Fruit fly (Drosophila melanogaster): Measurements from ENCODE around the gene CRMP.

- TF ChIP-seq fd59A (GFP tag; optimal IDR thresholded peaks at IDR 0.05) (no peak), Blimp-1 (GFP tag; optimal IDR thresholded peaks at IDR 0.05) (no peak), CG3919 (GFP tag; optimal IDR thresholded peaks at IDR 0.05) (no peak), Hr4 (GFP tag; optimal IDR thresholded peaks at IDR 0.05) (no peak), CG34406 (GFP tag; optimal IDR thresholded peaks at IDR 0.05) (no peak), Met (GFP tag; optimal IDR thresholded peaks at IDR 0.05) (no peak), CG8319 (GFP tag; optimal IDR thresholded peaks at IDR 0.05) (no peak), topi (GFP tag; optimal IDR thresholded peaks at IDR 0.05) (no peak), spab (GFP tag; optimal IDR thresholded peaks at IDR 0.05) (no peak), CG15336 (GFP tag; IDR thresholded peaks at IDR 0.05) (no peak)
Measured at dm6 chr3R:5600361-5601043, 29.6 kb downstream of the CRMP start.
